Worm (Caenorhabditis elegans): ENCODE results near the gene F59F5.3.

The F59F5.3 gene

ce11 chrX:10568385-10569149 is 26.4 kb upstream of the F59F5.3 start (continued):
- no peak for TF ChIP-seq ceh-9 (tag; optimal IDR thresholded peaks at IDR 0.05)
- TF ChIP-seq lin-11 (tag; optimal IDR thresholded peaks at IDR 0.05): no peak
- TF ChIP-seq sox-2 (GFP tag; IDR thresholded peaks at IDR 0.05): peak; percentile 2; the same call in 1 of the 2 replicates
- peak; percentile 16 for TF ChIP-seq npax-4 (tag; optimal IDR thresholded peaks at IDR 0.05)
- TF ChIP-seq fkh-6 (tag; optimal IDR thresholded peaks at IDR 0.05): peak; percentile 44
- TF ChIP-seq ama-1 (optimal IDR thresholded peaks at IDR 0.05): no peak
- peak; percentile 80 for TF ChIP-seq hlh-6 (tag; optimal IDR thresholded peaks at IDR 0.05)
- TF ChIP-seq zip-5 (tag; optimal IDR thresholded peaks at IDR 0.05): no peak
- peak; percentile 23 for TF ChIP-seq C38D4.7 (GFP tag; optimal IDR thresholded peaks at IDR 0.05)
- TF ChIP-seq ceh-34 (tag; optimal IDR thresholded peaks at IDR 0.05): peak; percentile 99
- peak; percentile 96 for TF ChIP-seq hlh-30 (tag; optimal IDR thresholded peaks at IDR 0.05; ENCODE audit: insufficient read depth)
- TF ChIP-seq ceh-2 (tag; optimal IDR thresholded peaks at IDR 0.05): peak; percentile 73
- no peak for TF ChIP-seq hlh-13 (GFP tag; optimal IDR thresholded peaks at IDR 0.05)
- no peak for TF ChIP-seq elt-4 (tag; optimal IDR thresholded peaks at IDR 0.05)
- no peak for TF ChIP-seq ceh-45 (GFP tag; IDR thresholded peaks at IDR 0.05)
- TF ChIP-seq F13H6.1 (tag; optimal IDR thresholded peaks at IDR 0.05): peak; percentile 93
- peak; percentile 55 for TF ChIP-seq ceh-6 (GFP tag; optimal IDR thresholded peaks at IDR 0.05)
- peak; percentile 65 for TF ChIP-seq elt-2 (tag; optimal IDR thresholded peaks at IDR 0.05)
- no peak for TF ChIP-seq ceh-24 (tag; optimal IDR thresholded peaks at IDR 0.05)
- TF ChIP-seq T23F11.4 (GFP tag; optimal IDR thresholded peaks at IDR 0.05): no peak
- TF ChIP-seq che-1 (tag; optimal IDR thresholded peaks at IDR 0.05): peak; percentile 59
- peak; percentile 79 for TF ChIP-seq ceh-30 (tag; optimal IDR thresholded peaks at IDR 0.05)
- peak; percentile 93 for TF ChIP-seq rnt-1 (tag; optimal IDR thresholded peaks at IDR 0.05)
- peak; percentile 86 for TF ChIP-seq unc-42 (tag; optimal IDR thresholded peaks at IDR 0.05)
- peak; percentile 49 for TF ChIP-seq ceh-22 (tag; optimal IDR thresholded peaks at IDR 0.05)
- TF ChIP-seq pros-1 (tag; optimal IDR thresholded peaks at IDR 0.05): peak; percentile 99
- no peak for TF ChIP-seq hlh-15 (tag; optimal IDR thresholded peaks at IDR 0.05)
- TF ChIP-seq sox-4 (tag; optimal IDR thresholded peaks at IDR 0.05): no peak

ce11 chrX:10566775-10567174 is 24.6 kb upstream of the F59F5.3 start:
- TF ChIP-seq mec-3 (tag; optimal IDR thresholded peaks at IDR 0.05; ENCODE audit: borderline replicate concordance) (no peak), unc-42 (tag; optimal IDR thresholded peaks at IDR 0.05) (peak; percentile 72)

- no peak for TF ChIP-seq ceh-30 (tag; optimal IDR thresholded peaks at IDR 0.05)
Observed at ce11 chrX:10559203-10559602, 17.0 kb upstream of the F59F5.3 start, which contains the start of gene F59F5.7. Gene F59F5.7 (plus strand): TSS chrX:10559503.

- TF ChIP-seq ceh-34 (tag; optimal IDR thresholded peaks at IDR 0.05) (no peak), fkh-10 (GFP tag; optimal IDR thresholded peaks at IDR 0.05) (no peak), ref-2 (tag; optimal IDR thresholded peaks at IDR 0.05) (no peak), C08G9.2 (tag; optimal IDR thresholded peaks at IDR 0.05) (no peak), F13H6.1 (tag; optimal IDR thresholded peaks at IDR 0.05) (no peak), tbx-2 (tag; optimal IDR thresholded peaks at IDR 0.05) (no peak), C38D4.7 (GFP tag; optimal IDR thresholded peaks at IDR 0.05) (no peak), ahr-1 (tag; optimal IDR thresholded peaks at IDR 0.05) (no peak), hlh-13 (GFP tag; optimal IDR thresholded peaks at IDR 0.05) (no peak), K02D7.2 (tag; optimal IDR thresholded peaks at IDR 0.05) (no peak), sdc-2 (tag; optimal IDR thresholded peaks at IDR 0.05) (no peak), npax-4 (tag; optimal IDR thresholded peaks at IDR 0.05) (no peak), ceh-14 (tag; optimal IDR thresholded peaks at IDR 0.05) (no peak), dmd-4 (tag; optimal IDR thresholded peaks at IDR 0.05; ENCODE audit: borderline replicate concordance) (no peak), syd-9 (tag; optimal IDR thresholded peaks at IDR 0.05) (no peak), ceh-6 (GFP tag; optimal IDR thresholded peaks at IDR 0.05) (no peak), hlh-8 (tag; optimal IDR thresholded peaks at IDR 0.05) (no peak), ceh-30 (tag; optimal IDR thresholded peaks at IDR 0.05) (no peak), elt-2 (tag; optimal IDR thresholded peaks at IDR 0.05) (no peak), dve-1 (tag; optimal IDR thresholded peaks at IDR 0.05) (no peak)
Observed at ce11 chrX:10556764-10557163, 14.6 kb upstream of the F59F5.3 start.

Data from whole organism, late embryonic.